Worm (Caenorhabditis elegans) whole organism, L1 larva: ENCODE measurements around the gene cyp-35B2.

ENCODE experiments used
- ceh-82 ChIP-seq, 3 experiments: fragments of 150-350 bp in 1 of 3; sonication (generic microtip) in 2 of 3; optimal IDR thresholded peaks; 2 replicates each; lab custom pipeline; 2014 to 2017; ENCODE audit warnings: missing biosample characterization in 3 of 3, missing genetic modification characterization in 3 of 3
- fkh-8 ChIP-seq: sonication (generic microtip); optimal IDR thresholded peaks from 2 replicates; lab custom pipeline; 2016; ENCODE audit warnings: mild to moderate bottlenecking, missing genetic modification characterization, missing compliant biosample characterization

DNA sequence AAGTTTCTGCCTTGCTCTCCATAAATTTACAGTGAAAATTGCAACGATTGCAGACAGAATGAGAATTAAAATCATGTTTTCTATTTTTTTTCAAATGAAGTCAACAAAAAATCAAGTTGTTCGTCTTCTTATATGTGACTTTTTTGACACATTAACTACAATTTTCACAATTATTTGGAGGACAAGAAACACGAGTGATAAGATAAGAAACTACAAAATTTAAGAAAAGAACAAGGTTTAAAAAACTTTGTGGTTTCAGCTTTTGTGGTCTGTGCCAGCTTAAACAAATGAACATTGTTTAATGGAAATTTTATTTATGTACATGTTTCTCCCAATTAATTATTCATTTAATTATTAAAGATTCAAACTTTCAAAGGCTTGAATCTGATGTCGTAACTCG, 28.4 kb downstream of the cyp-35B2 start, which contains the start of gene cyp-34A9:
- TF ChIP-seq fkh-8 (tag; lab: Kevin White, UChicago) (no peak), ceh-82 (tag; optimal IDR thresholded peaks at IDR 0.05; lab: Kevin White, UChicago) (no peak)
